Fruit fly (Drosophila melanogaster) whole organism, embryonic: ENCODE measurements around the gene CG14043.

Experiments used
- Blimp-1 ChIP-seq: fragments of 200-800 bp; sonication (Bioruptor generic); optimal IDR thresholded peaks from 3 replicates; lab custom pipeline; 2018; ENCODE audit warnings: missing biosample characterization, missing genetic modification characterization, mild to moderate bottlenecking, moderate library complexity, missing genetic modification reagents
- CG11398 ChIP-seq: fragments of 200-800 bp; sonication (Bioruptor generic); optimal IDR thresholded peaks from 2 replicates; lab custom pipeline; 2016; ENCODE audit warnings: missing biosample characterization, missing genetic modification characterization
- CG11696 ChIP-seq: fragments of 200-800 bp; sonication (Bioruptor generic); IDR thresholded peaks from 2 replicates; pipeline ENCODE4 v1.3.6; 2022; ENCODE audit warnings: missing biosample characterization, missing genetic modification characterization
- CG12299 ChIP-seq: fragments of 200-800 bp; sonication (Bioruptor generic); optimal IDR thresholded peaks from 2 replicates; lab custom pipeline; 2018; ENCODE audit warnings: missing biosample characterization, mild to moderate bottlenecking, missing genetic modification characterization
- CG12942 ChIP-seq: fragments of 200-800 bp; sonication (Bioruptor generic); optimal IDR thresholded peaks from 3 replicates; lab custom pipeline; 2016; ENCODE audit warnings: missing biosample characterization, missing genetic modification characterization
- CG13287 ChIP-seq: fragments of 200-800 bp; sonication (Bioruptor generic); IDR thresholded peaks from 2 replicates; pipeline ENCODE4 v1.3.6; 2022; ENCODE audit warnings: missing biosample characterization, missing genetic modification characterization; ENCODE audit not compliant: partially characterized antibody
- CG14710 ChIP-seq: fragments of 200-800 bp; sonication (Bioruptor generic); optimal IDR thresholded peaks from 3 replicates; lab custom pipeline; 2019; ENCODE audit warnings: missing biosample characterization, mild to moderate bottlenecking, missing genetic modification characterization, moderate library complexity
- CG31365 ChIP-seq: fragments of 200-800 bp; sonication (Bioruptor generic); optimal IDR thresholded peaks from 2 replicates; lab custom pipeline; 2018; ENCODE audit warnings: missing biosample characterization, mild to moderate bottlenecking, missing genetic modification characterization
- CG4854 ChIP-seq: fragments of 200-800 bp; sonication (Bioruptor generic); optimal IDR thresholded peaks from 2 replicates; lab custom pipeline; 2016; ENCODE audit warnings: missing biosample characterization, missing genetic modification characterization, inconsistent platforms
- CG5953 ChIP-seq: fragments of 200-800 bp; sonication (Bioruptor generic); IDR thresholded peaks from 2 replicates; pipeline ENCODE4 v1.3.6; 2022; ENCODE audit warnings: missing biosample characterization, missing genetic modification characterization
- CG9215 ChIP-seq: fragments of 200-800 bp; sonication (Bioruptor generic); IDR thresholded peaks from 2 replicates; pipeline ENCODE4 v1.3.6; 2022; ENCODE audit warnings: missing biosample characterization, missing genetic modification characterization
- CG9727 ChIP-seq: fragments of 200-800 bp; sonication (Bioruptor generic); optimal IDR thresholded peaks from 3 replicates; lab custom pipeline; 2017; ENCODE audit warnings: missing biosample characterization, mild to moderate bottlenecking, missing genetic modification characterization
- CG9817 ChIP-seq: fragments of 200-800 bp; sonication (Bioruptor generic); optimal IDR thresholded peaks from 2 replicates; lab custom pipeline; 2018; ENCODE audit warnings: missing biosample characterization, mild to moderate bottlenecking, missing genetic modification characterization, moderate library complexity
- Dref ChIP-seq: fragments of 200-800 bp; sonication (Bioruptor generic); IDR thresholded peaks from 2 replicates; pipeline ENCODE4 v1.3.6; 2022; ENCODE audit warnings: missing biosample characterization, missing genetic modification characterization
- HHEX ChIP-seq: fragments of 200-800 bp; sonication (Bioruptor generic); optimal IDR thresholded peaks from 3 replicates; lab custom pipeline; 2017; ENCODE audit warnings: missing biosample characterization, mild to moderate bottlenecking, missing genetic modification characterization, missing genetic modification reagents
- Mad ChIP-seq: fragments of 200-800 bp; sonication (Bioruptor generic); optimal IDR thresholded peaks from 2 replicates; lab custom pipeline; 2016; ENCODE audit warnings: missing biosample characterization, missing genetic modification characterization
- Nf-YC ChIP-seq: fragments of 200-800 bp; optimal IDR thresholded peaks from 3 replicates; lab custom pipeline; 2019; ENCODE audit warnings: missing biosample characterization, mild to moderate bottlenecking, missing genetic modification characterization, moderate library complexity
- PHDP ChIP-seq: fragments of 200-800 bp; sonication (Bioruptor generic); optimal IDR thresholded peaks from 3 replicates; lab custom pipeline; 2018; ENCODE audit warnings: missing biosample characterization, mild to moderate bottlenecking, missing genetic modification characterization, moderate library complexity
- Sin3A ChIP-seq: fragments of >200 bp; optimal IDR thresholded peaks from 2 replicates; lab custom pipeline; 2018
- TFAM ChIP-seq: fragments of 200-800 bp; sonication (Bioruptor generic); optimal IDR thresholded peaks from 2 replicates; lab custom pipeline; 2017; ENCODE audit warnings: missing biosample characterization, missing genetic modification characterization, inconsistent platforms
- ara ChIP-seq: fragments of 200-800 bp; sonication (Bioruptor generic); IDR thresholded peaks from 2 replicates; pipeline ENCODE4 v1.3.6; 2022; ENCODE audit warnings: missing biosample characterization, missing genetic modification characterization
- ato ChIP-seq: fragments of 200-800 bp; sonication (Bioruptor generic); IDR thresholded peaks from 2 replicates; pipeline ENCODE4 v1.3.6; 2022; ENCODE audit warnings: missing biosample characterization, missing genetic modification characterization; ENCODE audit not compliant: partially characterized antibody
- bowl ChIP-seq: fragments of 200-800 bp; sonication (Bioruptor generic); IDR thresholded peaks from 2 replicates; pipeline ENCODE4 v1.3.6; 2022; ENCODE audit warnings: missing biosample characterization, missing genetic modification characterization
- cad ChIP-seq: fragments of >200 bp; optimal IDR thresholded peaks from 2 replicates; lab custom pipeline; 2017; ENCODE audit warnings: missing biosample characterization, missing genetic modification characterization
- cas ChIP-seq: fragments of 200-800 bp; sonication (Bioruptor generic); IDR thresholded peaks from 2 replicates; pipeline ENCODE4 v1.3.6; 2022; ENCODE audit warnings: missing biosample characterization, missing genetic modification characterization
- cato ChIP-seq: fragments of 200-800 bp; sonication (Bioruptor generic); optimal IDR thresholded peaks from 2 replicates; lab custom pipeline; 2016; ENCODE audit warnings: missing biosample characterization, missing genetic modification characterization, borderline replicate concordance
- chn ChIP-seq: fragments of 200-800 bp; sonication (Bioruptor generic); optimal IDR thresholded peaks from 2 replicates; lab custom pipeline; 2016; ENCODE audit warnings: missing biosample characterization, missing genetic modification characterization
- da ChIP-seq: fragments of 200-800 bp; sonication (Bioruptor generic); optimal IDR thresholded peaks from 2 replicates; lab custom pipeline; 2016; ENCODE audit warnings: missing biosample characterization, missing genetic modification characterization
- dimm ChIP-seq: fragments of 200-800 bp; sonication (Bioruptor generic); IDR thresholded peaks from 2 replicates; pipeline ENCODE4 v1.3.6; 2022; ENCODE audit warnings: missing biosample characterization, missing genetic modification characterization
- dysf ChIP-seq: fragments of 200-800 bp; sonication (Bioruptor generic); IDR thresholded peaks from 3 replicates; pipeline ENCODE4 v1.3.6; 2022; ENCODE audit warnings: missing biosample characterization, missing genetic modification characterization
- eve ChIP-seq, 2 experiments: fragments of >200 bp; optimal IDR thresholded peaks; 2 replicates each; lab custom pipeline; 2017; ENCODE audit warnings: missing biosample characterization in 2 of 2, missing genetic modification characterization in 2 of 2
- fd3F ChIP-seq: fragments of 200-800 bp; sonication (Bioruptor generic); optimal IDR thresholded peaks from 2 replicates; lab custom pipeline; 2018; ENCODE audit warnings: missing biosample characterization, mild to moderate bottlenecking, missing genetic modification characterization, moderate library complexity
- her ChIP-seq: fragments of 200-800 bp; sonication (Bioruptor generic); optimal IDR thresholded peaks from 2 replicates; lab custom pipeline; 2016; ENCODE audit warnings: missing biosample characterization, missing genetic modification characterization
- jigr1 ChIP-seq: fragments of 200-800 bp; sonication (Bioruptor generic); IDR thresholded peaks from 3 replicates; pipeline ENCODE4 v1.3.6; 2022; ENCODE audit warnings: missing biosample characterization, missing genetic modification characterization
- lbe ChIP-seq: fragments of 200-800 bp; sonication (Bioruptor generic); optimal IDR thresholded peaks from 2 replicates; lab custom pipeline; 2016; ENCODE audit warnings: missing biosample characterization, mild to moderate bottlenecking, missing genetic modification characterization
- lmd ChIP-seq: fragments of 200-800 bp; sonication (Bioruptor generic); IDR thresholded peaks from 2 replicates; pipeline ENCODE4 v1.3.6; 2022; ENCODE audit warnings: missing biosample characterization, missing genetic modification characterization
- p53 ChIP-seq: fragments of 200-800 bp; sonication (Bioruptor generic); optimal IDR thresholded peaks from 2 replicates; lab custom pipeline; 2016; ENCODE audit warnings: missing biosample characterization, missing genetic modification characterization
- pb ChIP-seq: fragments of 200-800 bp; sonication (Bioruptor generic); optimal IDR thresholded peaks from 3 replicates; lab custom pipeline; 2016; ENCODE audit warnings: missing biosample characterization, missing genetic modification characterization
- prd ChIP-seq, 3 experiments: fragments of >200 bp in 2 of 3; fragments of 200-800 bp in 1 of 3; sonication (Bioruptor generic) in 1 of 3; optimal IDR thresholded peaks in 2 of 3; IDR thresholded peaks in 1 of 3; 2 replicates in 2 of 3; 3 replicates in 1 of 3; pipeline versions ENCODE4 v1.3.6 to Lab custom; 2017 to 2022; ENCODE audit warnings: missing biosample characterization in 1 of 3, missing genetic modification characterization in 1 of 3
- sd ChIP-seq: fragments of 200-800 bp; sonication (Bioruptor generic); optimal IDR thresholded peaks from 3 replicates; lab custom pipeline; 2018; ENCODE audit warnings: missing biosample characterization, mild to moderate bottlenecking, missing genetic modification characterization, moderate library complexity
- sim ChIP-seq: fragments of 200-800 bp; sonication (Bioruptor generic); IDR thresholded peaks from 2 replicates; pipeline ENCODE4 v1.3.6; 2022; ENCODE audit warnings: missing biosample characterization, missing genetic modification characterization
- sr ChIP-seq: fragments of 200-800 bp; sonication (Bioruptor generic); IDR thresholded peaks from 3 replicates; pipeline ENCODE4 v1.3.6; 2022; ENCODE audit warnings: missing biosample characterization, missing genetic modification characterization
- sug ChIP-seq: fragments of 200-800 bp; optimal IDR thresholded peaks from 2 replicates; lab custom pipeline; 2019; ENCODE audit warnings: missing biosample characterization, mild to moderate bottlenecking, missing genetic modification characterization, moderate library complexity
- tll ChIP-seq, 2 experiments: fragments of 200-800 bp in 1 of 2; fragments of >200 bp in 1 of 2; sonication (Bioruptor generic) in 1 of 2; optimal IDR thresholded peaks; 2 replicates each; lab custom pipeline; 2017 to 2019; ENCODE audit warnings: missing biosample characterization in 2 of 2, missing genetic modification characterization in 2 of 2, mild to moderate bottlenecking in 1 of 2, moderate library complexity in 1 of 2
- unpg ChIP-seq: fragments of 200-800 bp; sonication (Bioruptor generic); optimal IDR thresholded peaks from 3 replicates; lab custom pipeline; 2018; ENCODE audit warnings: missing biosample characterization, mild to moderate bottlenecking, missing genetic modification characterization, moderate library complexity
- vvl ChIP-seq: fragments of 200-800 bp; sonication (Bioruptor generic); IDR thresholded peaks from 2 replicates; pipeline ENCODE4 v1.3.6; 2022; ENCODE audit warnings: missing biosample characterization, missing genetic modification characterization

CG14043 gene

DNA sequence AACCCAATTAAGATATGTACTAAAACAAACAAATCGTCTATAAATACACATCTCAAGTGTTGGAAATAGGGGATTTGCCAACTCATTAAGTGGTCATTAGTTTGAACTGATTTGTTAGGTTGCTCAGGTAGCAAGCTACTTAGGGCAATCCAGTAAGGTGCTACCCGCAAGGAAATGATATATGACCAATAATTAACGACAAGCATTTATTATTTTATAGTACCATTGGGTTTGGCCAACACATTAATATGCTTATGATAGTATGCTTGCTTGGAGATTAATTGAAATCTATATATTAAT, 24.3 kb downstream of the CG14043 start (continued):
- no peak for TF ChIP-seq CG9817
- no peak for TF ChIP-seq bowl (GFP tag; lab: Robert Waterston, UW)
- TF ChIP-seq sd (tag; lab: Kevin White, UChicago) = peak; percentile 20
- TF ChIP-seq cato (GFP tag; lab: Kevin White, UChicago) = no peak
- TF ChIP-seq dysf (GFP tag; lab: Robert Waterston, UW) = no peak
- TF ChIP-seq TFAM = no peak
- TF ChIP-seq p53 = no peak
- TF ChIP-seq cas = no peak
- TF ChIP-seq CG31365 (tag; lab: Kevin White, UChicago) = no peak
- peak; percentile 4 for TF ChIP-seq PHDP (tag; lab: Kevin White, UChicago)
- TF ChIP-seq CG5953 (GFP tag; lab: Robert Waterston, UW) = no peak
- TF ChIP-seq sug (tag; lab: Kevin White, UChicago) = peak; percentile 67
- TF ChIP-seq jigr1 (GFP tag; lab: Robert Waterston, UW) = no peak
- TF ChIP-seq CG14710 (tag; lab: Kevin White, UChicago) = no peak
- TF ChIP-seq unpg (GFP tag; lab: Kevin White, UChicago) = no peak
- TF ChIP-seq tll (GFP tag; optimal IDR thresholded peaks at IDR 0.05; lab: Kevin White, UChicago) = peak in 1 of 2 experiments; percentile 27
- TF ChIP-seq lbe (GFP tag; lab: Kevin White, UChicago) = no peak
- TF ChIP-seq HHEX (GFP tag; lab: Kevin White, UChicago) = peak; percentile 2
- TF ChIP-seq da (GFP tag; lab: Kevin White, UChicago) = no peak

DNA sequence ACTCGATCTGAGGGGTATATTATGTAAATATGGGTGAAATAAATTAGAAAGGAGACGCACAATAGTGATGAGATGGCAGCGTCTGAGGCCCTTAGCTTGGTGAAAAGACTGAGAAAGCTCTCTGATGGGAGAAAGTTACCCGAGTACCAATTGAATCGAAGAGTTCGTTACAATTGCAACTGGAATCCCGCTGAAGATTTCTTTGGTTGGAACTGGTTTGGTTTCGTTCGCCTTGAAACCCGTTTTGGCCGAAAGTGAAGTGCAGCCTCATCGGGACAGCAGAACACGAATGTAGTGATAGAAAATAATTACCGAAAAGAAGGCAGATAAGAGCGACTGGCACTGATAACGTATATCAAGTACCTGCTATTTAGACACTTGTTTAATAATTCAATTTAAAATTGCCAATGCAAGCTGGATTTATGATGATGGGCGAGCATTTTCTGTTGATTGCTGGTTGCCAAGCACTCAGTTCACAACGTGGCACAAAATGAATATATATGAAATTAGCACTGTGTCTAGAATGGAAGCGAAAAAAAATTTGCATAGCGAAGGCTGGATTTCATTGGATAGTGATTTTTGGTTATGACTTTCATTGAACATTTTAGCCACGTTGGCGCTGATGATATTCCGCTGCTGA, 24.9 kb downstream of the CG14043 start:
- TF ChIP-seq Dref (GFP tag; lab: Robert Waterston, UW) (no peak), Blimp-1 (GFP tag; lab: Kevin White, UChicago) (peak; percentile 71), ato (GFP tag; lab: Robert Waterston, UW) (0 out of 2 replicates have a peak, but pooled peaks have one; percentile 9), eve (GFP tag; optimal IDR thresholded peaks at IDR 0.05; lab: Kevin White, UChicago) (peak in 1 of 2 experiments; percentile 69), vvl (GFP tag; lab: Robert Waterston, UW) (peak; percentile 51; the same call in 1 of the 2 replicates)

DNA sequence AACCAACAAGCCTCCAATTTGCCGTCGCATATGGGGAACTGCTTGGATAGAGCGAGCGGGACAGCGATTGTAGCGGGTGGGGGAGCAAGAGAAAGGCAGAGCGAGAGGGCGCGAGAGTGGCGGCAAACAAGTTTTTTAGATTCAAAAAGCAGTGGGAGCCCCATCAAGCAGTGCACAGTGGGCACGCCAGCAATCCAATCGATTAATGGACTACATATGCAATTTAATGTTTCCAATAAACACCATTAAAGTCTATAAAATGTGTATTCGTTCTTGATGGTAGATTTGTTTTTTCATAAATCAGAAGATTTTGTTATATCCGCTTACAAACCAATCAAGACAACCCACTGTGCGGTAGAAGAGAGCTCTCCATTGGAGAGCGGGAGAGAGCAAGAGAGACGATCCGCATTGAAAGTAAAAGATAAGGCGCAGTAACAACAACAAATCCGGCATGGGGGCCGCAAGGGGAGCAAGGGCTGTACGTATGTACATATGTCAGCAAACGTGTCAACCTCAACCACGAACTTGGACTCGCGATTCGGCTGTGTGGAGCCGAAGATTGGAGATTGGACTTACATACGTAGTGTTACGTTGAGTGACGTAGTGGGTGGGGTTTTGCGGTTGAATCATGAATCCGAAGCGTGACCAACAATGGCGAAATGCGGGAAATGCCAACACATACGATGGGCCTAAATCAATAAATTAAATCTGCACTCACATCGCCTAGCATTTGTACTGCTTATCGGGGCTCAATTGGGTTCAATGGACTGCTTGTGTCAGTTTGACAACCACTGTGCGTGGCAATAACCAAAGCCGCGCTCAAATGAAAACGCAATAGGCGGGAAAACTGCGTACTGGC, 26.1 kb downstream of the CG14043 start:
- TF ChIP-seq pb (GFP tag; lab: Kevin White, UChicago) (peak; percentile 99), CG9727 (GFP tag; lab: Kevin White, UChicago) (peak; percentile 98), her (GFP tag; lab: Kevin White, UChicago) (peak; percentile 97), CG12299 (peak; percentile 97), Mad (GFP tag; lab: Kevin White, UChicago) (peak; percentile 98), sim (peak; percentile 97), CG11398 (GFP tag; lab: Kevin White, UChicago) (peak; percentile 99), CG4854 (GFP tag; lab: Kevin White, UChicago) (peak; percentile 98), CG13287 (GFP tag; lab: Robert Waterston, UW) (peak; percentile 69), fd3F (peak; percentile 97), CG12942 (GFP tag; lab: Kevin White, UChicago) (peak; percentile 99), lmd (GFP tag; lab: Robert Waterston, UW) (peak; percentile 99), ara (GFP tag; lab: Robert Waterston, UW) (peak; percentile 99), Nf-YC (tag; lab: Kevin White, UChicago) (peak; percentile 92), CG11696 (GFP tag; lab: Robert Waterston, UW) (peak; percentile 96), sr (GFP tag; lab: Robert Waterston, UW) (peak; percentile 98), CG31365 (tag; lab: Kevin White, UChicago) (peak; percentile 98), Sin3A (lab: Kevin White, UChicago) (no peak), prd (optimal IDR thresholded peaks at IDR 0.05; lab: Kevin White, UChicago) (no peak), prd (GFP tag; IDR thresholded peaks at IDR 0.05; lab: Robert Waterston, UW) (peak; percentile 99), CG9215 (peak; percentile 98), cad (GFP tag; lab: Kevin White, UChicago) (peak; percentile 60), chn (GFP tag; lab: Kevin White, UChicago) (peak; percentile 99), dimm (peak; percentile 98)
